Worm (Caenorhabditis elegans): Measurements from ENCODE around the gene C08F8.2.
"Not testable (repeated sequence)": the region's sequence is repeated elsewhere in the genome, so short reads cannot be mapped to it uniquely, and the experiment has no call there.

C08F8.2 gene

ce11 chrIV:11186729-11187128 lies 35.9 kb downstream of the C08F8.2 start, which contains the start of gene sdz-27:
Gene sdz-27, plus strand, starts transcription at chrIV:11187029.
- TF ChIP-seq unc-62 (GFP tag; optimal IDR thresholded peaks at IDR 0.05) (no peak), mdl-1 (tag; optimal IDR thresholded peaks at IDR 0.05) (no peak), nhr-25 (tag; optimal IDR thresholded peaks at IDR 0.05) (no peak), nhr-237 (tag; optimal IDR thresholded peaks at IDR 0.05) (no peak), dmd-4 (tag; optimal IDR thresholded peaks at IDR 0.05) (no peak), ztf-11 (tag; optimal IDR thresholded peaks at IDR 0.05) (no peak), egl-27 (tag; optimal IDR thresholded peaks at IDR 0.05) (no peak), zag-1 (tag; optimal IDR thresholded peaks at IDR 0.05) (no peak), mab-5 (tag; optimal IDR thresholded peaks at IDR 0.05) (no peak), F13H6.1 (tag; optimal IDR thresholded peaks at IDR 0.05) (no peak), ZK546.5 (tag; optimal IDR thresholded peaks at IDR 0.05) (no peak), mbf-1 (tag; optimal IDR thresholded peaks at IDR 0.05) (no peak), elt-3 (tag; optimal IDR thresholded peaks at IDR 0.05) (no peak), lsy-2 (tag; optimal IDR thresholded peaks at IDR 0.05) (no peak), nhr-11 (tag; optimal IDR thresholded peaks at IDR 0.05) (no peak), lin-39 (tag; optimal IDR thresholded peaks at IDR 0.05) (no peak)

- TF ChIP-seq elt-3 (tag; optimal IDR thresholded peaks at IDR 0.05) (no peak), dmd-4 (tag; optimal IDR thresholded peaks at IDR 0.05) (no peak), zag-1 (tag; optimal IDR thresholded peaks at IDR 0.05) (no peak), alr-1 (tag; optimal IDR thresholded peaks at IDR 0.05) (no peak), ama-1 (optimal IDR thresholded peaks at IDR 0.05) (no peak), ceh-16 (tag; optimal IDR thresholded peaks at IDR 0.05) (no peak), nhr-10 (tag; optimal IDR thresholded peaks at IDR 0.05) (no peak), unc-55 (GFP tag; optimal IDR thresholded peaks at IDR 0.05) (no peak), sem-4 (tag; optimal IDR thresholded peaks at IDR 0.05) (no peak), gmeb-1 (tag; optimal IDR thresholded peaks at IDR 0.05) (no peak)
Measured at ce11 chrIV:11189411-11189810, 38.6 kb downstream of the C08F8.2 start, which contains the start of gene fbxb-79. Gene fbxb-79, minus strand, starts transcription at chrIV:11189511.

- TF ChIP-seq ZK546.5, F13H6.1, elt-3 (tag; optimal IDR thresholded peaks at IDR 0.05): not testable (repeated sequence)
Measured at ce11 chrIV:11198983-11199382, 48.2 kb downstream of the C08F8.2 start, which contains the start of gene R07H5.16. Gene R07H5.16, plus strand, starts transcription at chrIV:11199330.

ce11 chrIV:11202389-11202788 lies 51.6 kb downstream of the C08F8.2 start, which contains the start of gene R07H5.11:
Gene R07H5.11, plus strand, starts transcription at chrIV:11202768.
- not testable (repeated sequence) for TF ChIP-seq mab-5, ceh-16, elt-1 (tag; optimal IDR thresholded peaks at IDR 0.05)
